Worm (Caenorhabditis elegans) whole organism, early embryonic: ENCODE measurements around the gene B0464.9.

ENCODE experiments used
- B0310.2 ChIP-seq: sonication (generic microtip); optimal IDR thresholded peaks from 2 replicates; lab custom pipeline; 2016; ENCODE audit warnings: mild to moderate bottlenecking, missing genetic modification characterization, missing compliant biosample characterization
- F13C5.2 ChIP-seq: sonication (generic microtip); optimal IDR thresholded peaks from 2 replicates; lab custom pipeline; 2017; ENCODE audit warnings: mild to moderate bottlenecking, missing genetic modification characterization, inconsistent platforms, missing compliant biosample characterization
- ama-1 ChIP-seq: fragments of 150-350 bp; optimal IDR thresholded peaks from 2 replicates; lab custom pipeline; 2014
- ceh-13 ChIP-seq: fragments of 200-800 bp; sonication (Bioruptor generic); optimal IDR thresholded peaks from 2 replicates; lab custom pipeline; 2018; ENCODE audit warnings: mild to moderate bottlenecking, missing genetic modification characterization, missing compliant biosample characterization
- ets-7 ChIP-seq: sonication (generic microtip); optimal IDR thresholded peaks from 2 replicates; lab custom pipeline; 2016; ENCODE audit warnings: missing genotype, missing genetic modification characterization, missing compliant biosample characterization
- flt-1 ChIP-seq: fragments of 200-800 bp; sonication (Bioruptor generic); IDR thresholded peaks from 2 replicates; pipeline ENCODE4 v1.3.6; 2022; ENCODE audit warnings: missing genetic modification characterization, missing compliant biosample characterization
- hmbx-1 ChIP-seq: sonication (generic microtip); optimal IDR thresholded peaks from 2 replicates; lab custom pipeline; 2016; ENCODE audit warnings: mild to moderate bottlenecking, missing genetic modification characterization, missing compliant biosample characterization
- hmg-4 ChIP-seq: fragments of 200-800 bp; sonication (Bioruptor generic); optimal IDR thresholded peaks from 2 replicates; lab custom pipeline; 2018; ENCODE audit warnings: mild to moderate bottlenecking, missing genetic modification characterization, missing compliant biosample characterization
- hnd-1 ChIP-seq: sonication (generic microtip); optimal IDR thresholded peaks from 2 replicates; lab custom pipeline; 2016; ENCODE audit warnings: missing genetic modification characterization, missing compliant biosample characterization
- sea-1 ChIP-seq: fragments of 200-800 bp; sonication (Bioruptor generic); conservative IDR thresholded peaks from 2 replicates; pipeline ENCODE4 v1.3.6; 2022; ENCODE audit warnings: missing genetic modification characterization, missing compliant biosample characterization
- tbx-11 ChIP-seq: fragments of 200-800 bp; sonication (Bioruptor generic); IDR thresholded peaks from 2 replicates; pipeline ENCODE4 v1.3.6; 2022; ENCODE audit warnings: missing genetic modification characterization, missing compliant biosample characterization
- tbx-37 ChIP-seq: fragments of 200-800 bp; sonication (Bioruptor generic); conservative IDR thresholded peaks from 2 replicates; pipeline ENCODE4 v1.3.6; 2022; ENCODE audit warnings: missing genetic modification reagents, missing genetic modification characterization, missing compliant biosample characterization
- tra-4 ChIP-seq: sonication (generic microtip); optimal IDR thresholded peaks from 2 replicates; lab custom pipeline; 2017; ENCODE audit warnings: missing genetic modification characterization, missing compliant biosample characterization

DNA sequence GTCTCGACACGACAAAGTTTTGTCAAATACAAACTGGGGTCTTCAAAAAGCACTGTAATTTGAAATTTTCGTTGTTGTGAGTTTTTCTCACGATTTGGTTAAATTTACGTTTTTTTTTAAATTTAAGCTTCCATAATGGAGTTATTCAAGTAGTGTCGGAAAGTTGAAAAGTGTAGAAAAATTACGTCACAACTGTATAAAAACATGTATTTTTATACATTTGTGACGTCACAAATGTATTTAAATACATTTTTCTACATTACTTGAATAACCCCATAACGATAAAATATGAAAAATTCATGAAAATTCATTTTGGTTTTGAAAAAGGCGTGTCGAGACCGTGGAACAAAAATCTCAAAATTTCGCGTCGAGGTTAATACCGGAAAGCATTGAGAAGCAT lies 31.8 kb downstream of the B0464.9 start:
- TF ChIP-seq hnd-1 (tag; lab: Kevin White, UChicago) (no peak), ama-1 (lab: Kevin White, UChicago) (no peak), ets-7 (tag; lab: Kevin White, UChicago) (no peak), flt-1 (GFP tag; lab: Robert Waterston, UW) (no peak), sea-1 (GFP tag; lab: Robert Waterston, UW) (no peak), B0310.2 (no peak), tbx-37 (no peak), hmbx-1 (tag; lab: Kevin White, UChicago) (no peak), tbx-11 (GFP tag; lab: Robert Waterston, UW) (no peak), ceh-13 (GFP tag; lab: Kevin White, UChicago) (no peak), tra-4 (tag; lab: Kevin White, UChicago) (no peak), hmg-4 (GFP tag; lab: Kevin White, UChicago) (no peak), F13C5.2 (no peak)
